Worm (Caenorhabditis elegans) whole organism, L3 larva: ENCODE data around the gene fbxa-94.

ENCODE experiments used
- ama-1 ChIP-seq: fragments of 150-350 bp; optimal IDR thresholded peaks from 2 replicates; lab custom pipeline; 2018
- ceh-16 ChIP-seq: sonication (generic microtip); optimal IDR thresholded peaks from 2 replicates; lab custom pipeline; 2017; ENCODE audit warnings: missing biosample characterization, missing genetic modification characterization
- ceh-28 ChIP-seq: fragments of 150-350 bp; optimal IDR thresholded peaks from 2 replicates; lab custom pipeline; 2014; ENCODE audit warnings: missing biosample characterization, missing genetic modification reagents, missing genetic modification characterization
- ceh-82 ChIP-seq: fragments of 150-350 bp; optimal IDR thresholded peaks from 2 replicates; lab custom pipeline; 2014; ENCODE audit warnings: missing biosample characterization, missing genetic modification characterization
- ceh-9 ChIP-seq: sonication (generic microtip); optimal IDR thresholded peaks from 2 replicates; lab custom pipeline; 2018; ENCODE audit warnings: missing biosample characterization, missing genetic modification characterization
- daf-12 ChIP-seq: fragments of 150-350 bp; optimal IDR thresholded peaks from 2 replicates; lab custom pipeline; 2014; ENCODE audit warnings: missing biosample characterization, missing genetic modification reagents, missing genetic modification characterization
- egl-5 ChIP-seq: fragments of 150-350 bp; optimal IDR thresholded peaks from 2 replicates; lab custom pipeline; 2017; ENCODE audit warnings: missing biosample characterization, missing genetic modification reagents, missing genetic modification characterization, inconsistent platforms
- elt-1 ChIP-seq: fragments of 150-350 bp; optimal IDR thresholded peaks from 2 replicates; lab custom pipeline; 2014; ENCODE audit warnings: missing biosample characterization, missing genetic modification characterization
- elt-2 ChIP-seq: sonication (generic microtip); optimal IDR thresholded peaks from 2 replicates; lab custom pipeline; 2016; ENCODE audit warnings: missing genetic modification reagents, mild to moderate bottlenecking, missing genetic modification characterization, missing compliant biosample characterization
- fkh-10 ChIP-seq: sonication (generic microtip); optimal IDR thresholded peaks from 2 replicates; lab custom pipeline; 2017; ENCODE audit warnings: missing biosample characterization, missing genetic modification reagents, missing genetic modification characterization
- fkh-2 ChIP-seq: fragments of 150-350 bp; optimal IDR thresholded peaks from 2 replicates; lab custom pipeline; 2014; ENCODE audit warnings: missing biosample characterization, missing genetic modification reagents, missing genetic modification characterization
- fos-1 ChIP-seq: fragments of 150-350 bp; optimal IDR thresholded peaks from 2 replicates; lab custom pipeline; 2014; ENCODE audit warnings: missing biosample characterization, missing genetic modification characterization
- hmg-11 ChIP-seq: sonication (generic microtip); optimal IDR thresholded peaks from 2 replicates; lab custom pipeline; 2016; ENCODE audit warnings: missing genetic modification characterization, missing compliant biosample characterization
- jun-1 ChIP-seq: fragments of 150-350 bp; optimal IDR thresholded peaks from 2 replicates; lab custom pipeline; 2014; ENCODE audit warnings: missing biosample characterization, missing genetic modification reagents, missing genetic modification characterization
- lin-15B ChIP-seq: fragments of 150-350 bp; optimal IDR thresholded peaks from 2 replicates; lab custom pipeline; 2014; ENCODE audit warnings: missing biosample characterization, missing genetic modification characterization
- lin-39 ChIP-seq: fragments of 150-350 bp; optimal IDR thresholded peaks from 2 replicates; lab custom pipeline; 2018; ENCODE audit warnings: missing biosample characterization, missing genetic modification reagents, missing genetic modification characterization
- mdl-1 ChIP-seq: fragments of 150-350 bp; optimal IDR thresholded peaks from 2 replicates; lab custom pipeline; 2014; ENCODE audit warnings: missing biosample characterization, missing genetic modification characterization
- nfya-1 ChIP-seq: sonication (generic microtip); optimal IDR thresholded peaks from 2 replicates; lab custom pipeline; 2017; ENCODE audit warnings: missing genetic modification characterization, mild to moderate bottlenecking, missing compliant biosample characterization, antibody characterized with exemption, moderate library complexity; ENCODE audit not compliant: insufficient read depth
- nhr-11 ChIP-seq: fragments of 150-350 bp; optimal IDR thresholded peaks from 2 replicates; lab custom pipeline; 2014; ENCODE audit warnings: missing biosample characterization, missing genetic modification characterization
- nhr-12 ChIP-seq: fragments of 150-350 bp; optimal IDR thresholded peaks from 2 replicates; lab custom pipeline; 2014; ENCODE audit warnings: missing biosample characterization, missing genetic modification characterization
- nhr-23 ChIP-seq: fragments of 150-350 bp; optimal IDR thresholded peaks from 2 replicates; lab custom pipeline; 2014; ENCODE audit warnings: missing biosample characterization, missing genetic modification reagents, missing genetic modification characterization
- nhr-237 ChIP-seq: fragments of 150-350 bp; optimal IDR thresholded peaks from 2 replicates; lab custom pipeline; 2014; ENCODE audit warnings: missing biosample characterization, missing genetic modification characterization
- nhr-28 ChIP-seq: fragments of 150-350 bp; optimal IDR thresholded peaks from 2 replicates; lab custom pipeline; 2014; ENCODE audit warnings: missing biosample characterization, missing genetic modification characterization
- nhr-43 ChIP-seq: sonication (generic microtip); optimal IDR thresholded peaks from 2 replicates; lab custom pipeline; 2016; ENCODE audit warnings: mild to moderate bottlenecking, missing genetic modification characterization, missing compliant biosample characterization; ENCODE audit not compliant: poor library complexity, severe bottlenecking
- nhr-67 ChIP-seq: fragments of 150-350 bp; optimal IDR thresholded peaks from 2 replicates; lab custom pipeline; 2014; ENCODE audit warnings: missing biosample characterization, missing genetic modification characterization
- nhr-76 ChIP-seq: fragments of 150-350 bp; sonication (generic microtip); optimal IDR thresholded peaks from 5 replicates; lab custom pipeline; 2014; ENCODE audit warnings: missing biosample characterization, missing genetic modification characterization
- nhr-77 ChIP-seq: fragments of 150-350 bp; optimal IDR thresholded peaks from 2 replicates; lab custom pipeline; 2014; ENCODE audit warnings: missing biosample characterization, missing genetic modification characterization
- pha-4 ChIP-seq: fragments of 150-350 bp; optimal IDR thresholded peaks from 2 replicates; lab custom pipeline; 2014; ENCODE audit warnings: missing biosample characterization, missing genetic modification reagents, missing genetic modification characterization
- pqm-1 ChIP-seq: fragments of 150-350 bp; optimal IDR thresholded peaks from 2 replicates; lab custom pipeline; 2017; ENCODE audit warnings: missing biosample characterization, missing genetic modification characterization, inconsistent platforms
- sea-2 ChIP-seq: fragments of 150-350 bp; sonication (generic microtip); optimal IDR thresholded peaks from 4 replicates; lab custom pipeline; 2014; ENCODE audit warnings: missing biosample characterization, missing genetic modification reagents, missing genetic modification characterization
- snpc-4 ChIP-seq: fragments of 150-350 bp; optimal IDR thresholded peaks from 2 replicates; lab custom pipeline; 2014; ENCODE audit warnings: missing biosample characterization, missing genetic modification characterization
- tbx-2 ChIP-seq: sonication (generic microtip); optimal IDR thresholded peaks from 2 replicates; lab custom pipeline; 2016; ENCODE audit warnings: mild to moderate bottlenecking, missing genetic modification characterization, missing compliant biosample characterization
- unc-39 ChIP-seq: sonication (generic microtip); optimal IDR thresholded peaks from 4 replicates; lab custom pipeline; 2017; ENCODE audit warnings: missing biosample characterization, missing genetic modification characterization
- unc-62 ChIP-seq: fragments of 150-350 bp; sonication (generic microtip); optimal IDR thresholded peaks from 4 replicates; lab custom pipeline; 2014; ENCODE audit warnings: missing biosample characterization, missing genetic modification reagents, missing genetic modification characterization
- zag-1 ChIP-seq: fragments of 150-350 bp; optimal IDR thresholded peaks from 2 replicates; lab custom pipeline; 2014; ENCODE audit warnings: missing biosample characterization, missing genetic modification characterization
- ztf-11 ChIP-seq: fragments of 150-350 bp; optimal IDR thresholded peaks from 2 replicates; lab custom pipeline; 2014; ENCODE audit warnings: missing biosample characterization, missing genetic modification characterization
- ztf-4 ChIP-seq: fragments of 150-350 bp; optimal IDR thresholded peaks from 2 replicates; lab custom pipeline; 2014; ENCODE audit warnings: missing biosample characterization, missing genetic modification characterization

Gene fbxa-94

DNA sequence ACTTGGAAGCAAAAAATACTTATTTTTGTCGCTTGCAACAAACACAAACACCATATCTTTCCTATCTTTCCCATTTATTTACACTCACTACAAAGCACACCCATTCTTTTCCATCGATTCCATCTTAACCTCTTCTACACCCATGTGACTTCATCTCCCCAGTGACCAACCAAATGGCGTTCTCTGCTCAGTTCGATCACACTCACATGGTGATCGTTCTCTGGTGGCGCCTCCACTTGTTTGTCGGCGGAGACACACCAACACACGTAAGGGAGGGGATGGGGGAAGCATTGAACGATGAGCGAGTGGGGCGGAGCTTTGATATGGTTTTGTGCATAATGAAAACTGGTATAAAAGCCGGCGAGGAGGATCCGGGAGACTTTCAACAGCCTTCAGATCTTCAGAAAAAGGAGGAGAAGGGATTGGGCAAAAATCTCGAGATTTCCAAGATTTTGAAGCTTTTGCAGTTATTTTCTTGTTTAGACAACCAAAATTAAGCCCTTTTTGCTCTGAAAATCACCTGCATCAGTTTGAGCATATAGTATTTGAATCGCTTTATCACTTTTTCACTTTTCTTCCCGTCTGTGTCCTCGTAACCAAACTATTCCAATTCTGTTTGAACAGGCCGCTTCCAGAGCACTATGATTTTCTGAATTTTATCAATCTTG, 6.1 kb upstream of the fbxa-94 start:
- TF ChIP-seq nfya-1 (tag; lab: Kevin White, UChicago) (peak; percentile 82), fkh-10 (GFP tag; lab: Kevin White, UChicago) (no peak), mdl-1 (peak; percentile 82), nhr-76 (no peak), ceh-9 (tag; lab: Kevin White, UChicago) (no peak), nhr-28 (tag; lab: Kevin White, UChicago) (no peak), nhr-12 (no peak), unc-39 (no peak), elt-2 (tag; lab: Kevin White, UChicago) (peak; percentile 78), nhr-11 (tag; lab: Kevin White, UChicago) (peak; percentile 70), nhr-237 (tag; lab: Kevin White, UChicago) (no peak), ceh-82 (tag; lab: Kevin White, UChicago) (no peak), nhr-67 (tag; lab: Kevin White, UChicago) (no peak), unc-62 (peak; percentile 19), nhr-77 (no peak), egl-5 (tag; lab: Kevin White, UChicago) (peak; percentile 86), sea-2 (GFP tag; lab: Kevin White, UChicago) (no peak), lin-15B (tag; lab: Kevin White, UChicago) (peak; percentile 9), pqm-1 (tag; lab: Kevin White, UChicago) (peak; percentile 94), snpc-4 (tag; lab: Kevin White, UChicago) (peak; percentile 82), nhr-23 (tag; lab: Kevin White, UChicago) (no peak), ceh-28 (tag; lab: Kevin White, UChicago) (peak; percentile 40), lin-39 (tag; lab: Kevin White, UChicago) (peak; percentile 96), ama-1 (lab: Kevin White, UChicago) (peak; percentile 96), jun-1 (tag; lab: Kevin White, UChicago) (peak; percentile 85), fos-1 (no peak), pha-4 (tag; lab: Kevin White, UChicago) (peak; percentile 87), ztf-4 (tag; lab: Kevin White, UChicago) (no peak), elt-1 (tag; lab: Kevin White, UChicago) (peak; percentile 77), fkh-2 (tag; lab: Kevin White, UChicago) (no peak), nhr-43 (tag; lab: Kevin White, UChicago) (peak; percentile 84), ztf-11 (tag; lab: Kevin White, UChicago) (no peak), hmg-11 (tag; lab: Kevin White, UChicago) (peak; percentile 57), tbx-2 (tag; lab: Kevin White, UChicago) (no peak), ceh-16 (no peak), daf-12 (tag; lab: Kevin White, UChicago) (no peak)

- TF ChIP-seq ama-1 (lab: Kevin White, UChicago) (peak; percentile 96), unc-39 (no peak)
- TF ChIP-seq, all 47 proteins: peak for 1
Observed at ce11 chrV:15567344-15567804, 5.3 kb upstream of the fbxa-94 start, which contains the start of gene acs-2. TSS of gene acs-2 (plus strand) at chrV:15567394.

- TF ChIP-seq zag-1 (tag; lab: Kevin White, UChicago), result no peak
- peak; percentile 93 for TF ChIP-seq ama-1 (lab: Kevin White, UChicago)
- no peak for TF ChIP-seq ceh-28 (tag; lab: Kevin White, UChicago)
- no peak for TF ChIP-seq fos-1
- peak; percentile 7 for TF ChIP-seq lin-39 (tag; lab: Kevin White, UChicago)
- TF ChIP-seq ceh-82 (tag; lab: Kevin White, UChicago), result no peak
Observed at ce11 chrV:15568381-15568780, 4.3 kb upstream of the fbxa-94 start.
